Fruit fly (Drosophila melanogaster): ENCODE measurements around the gene ND-15.

ND-15 gene

dm6 chr2L:71869-72751, 42.4 kb upstream of the ND-15 start (continued):
- TF ChIP-seq Dll (GFP tag; IDR thresholded peaks at IDR 0.05; ENCODE audit: partially characterized antibody) (peak; percentile 41; the same call in 1 of the 4 replicates), sisA (GFP tag; IDR thresholded peaks at IDR 0.05) (no peak), gem (tag; optimal IDR thresholded peaks at IDR 0.05) (peak; percentile 3), Spps (tag; optimal IDR thresholded peaks at IDR 0.05) (no peak), bsh (GFP tag; optimal IDR thresholded peaks at IDR 0.05) (no peak), Dp (GFP tag; optimal IDR thresholded peaks at IDR 0.05) (no peak), Sry-δ (GFP tag; optimal IDR thresholded peaks at IDR 0.05) (peak; percentile 51), CG2116 (GFP tag; optimal IDR thresholded peaks at IDR 0.05) (no peak), Scr (GFP tag; IDR thresholded peaks at IDR 0.05; ENCODE audit: partially characterized antibody) (no peak; the same call in 1 of the 2 replicates), CG12104 (GFP tag; optimal IDR thresholded peaks at IDR 0.05) (no peak), CG17829 (tag; optimal IDR thresholded peaks at IDR 0.05) (no peak), pan (optimal IDR thresholded peaks at IDR 0.05) (no peak), pan (GFP tag; optimal IDR thresholded peaks at IDR 0.05 in 1 of 2, IDR thresholded peaks at IDR 0.05 in 1 of 2) (peak in 1 of 2 experiments; percentile 41), CG7786 (GFP tag; optimal IDR thresholded peaks at IDR 0.05) (no peak), dimm (GFP tag; IDR thresholded peaks at IDR 0.05) (no peak), caup (GFP tag; optimal IDR thresholded peaks at IDR 0.05; ENCODE audit: severe bottlenecking) (peak; percentile 9), CG10543 (GFP tag; optimal IDR thresholded peaks at IDR 0.05) (peak; percentile 20), CG4328 (GFP tag; optimal IDR thresholded peaks at IDR 0.05) (no peak), pb (GFP tag; optimal IDR thresholded peaks at IDR 0.05) (no peak), lbe (GFP tag; optimal IDR thresholded peaks at IDR 0.05) (peak; percentile 30), CG9215 (GFP tag; IDR thresholded peaks at IDR 0.05) (no peak), eve (GFP tag; optimal IDR thresholded peaks at IDR 0.05) (peak in 1 of 2 experiments; percentile 63), CG15073 (GFP tag; optimal IDR thresholded peaks at IDR 0.05) (no peak)

DNA sequence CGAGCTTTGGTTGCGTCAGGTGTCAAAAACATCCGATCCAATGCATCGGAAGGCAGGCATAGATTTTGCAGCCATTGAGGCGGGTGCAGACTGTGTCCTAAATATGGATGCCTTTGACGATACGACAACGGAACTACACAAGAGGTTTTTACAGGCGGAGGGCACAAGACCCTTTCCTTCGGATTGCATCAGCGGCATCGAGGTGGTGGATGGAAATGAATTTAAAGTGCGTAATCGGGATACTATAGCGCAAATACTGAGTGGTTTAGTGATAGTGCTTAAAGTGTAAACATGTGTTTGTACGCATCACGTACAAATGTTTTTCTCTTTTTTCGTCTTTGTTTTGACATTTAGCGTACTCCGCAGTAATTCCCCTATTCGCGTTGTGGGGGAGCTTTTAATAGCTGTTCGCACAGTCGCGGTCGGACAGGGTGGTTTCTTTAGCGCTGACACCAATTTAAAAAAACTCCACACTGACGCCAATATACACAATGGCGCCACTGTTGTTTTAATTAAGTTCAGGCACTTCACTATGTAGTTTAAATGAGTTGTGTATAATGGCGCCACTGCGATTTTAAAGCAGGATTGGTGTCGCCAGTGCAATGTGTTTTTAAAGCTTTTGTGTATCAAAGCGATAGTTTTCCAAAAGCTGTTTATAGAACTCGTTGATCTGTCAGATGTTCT, 41.6 kb upstream of the ND-15 start:
- TF ChIP-seq CG8089 (GFP tag; optimal IDR thresholded peaks at IDR 0.05): peak; percentile 33
- TF ChIP-seq CG17612 (GFP tag; IDR thresholded peaks at IDR 0.05): no peak
- TF ChIP-seq Hmx (GFP tag; optimal IDR thresholded peaks at IDR 0.05): no peak
- peak; percentile 84 for TF ChIP-seq CG13624 (GFP tag; optimal IDR thresholded peaks at IDR 0.05)
- TF ChIP-seq pnt (GFP tag; optimal IDR thresholded peaks at IDR 0.05): no peak
- TF ChIP-seq CG7786 (GFP tag; optimal IDR thresholded peaks at IDR 0.05): no peak
- peak; percentile 18 for TF ChIP-seq Hsf (GFP tag; optimal IDR thresholded peaks at IDR 0.05)
- peak; percentile 65 for TF ChIP-seq slbo (GFP tag; IDR thresholded peaks at IDR 0.05)
- TF ChIP-seq Jarid2 (GFP tag; optimal IDR thresholded peaks at IDR 0.05): no peak
- TF ChIP-seq GATAe (GFP tag; conservative IDR thresholded peaks at IDR 0.05): no peak
- no peak for TF ChIP-seq Sry-β (GFP tag; optimal IDR thresholded peaks at IDR 0.05)
- no peak for TF ChIP-seq schlank (tag; optimal IDR thresholded peaks at IDR 0.05)
- no peak for TF ChIP-seq CG14014 (GFP tag; IDR thresholded peaks at IDR 0.05)
- no peak for TF ChIP-seq CG33557 (GFP tag; optimal IDR thresholded peaks at IDR 0.05)
- TF ChIP-seq sisA (GFP tag; IDR thresholded peaks at IDR 0.05): no peak
- no peak for TF ChIP-seq Usf (GFP tag; optimal IDR thresholded peaks at IDR 0.05)
- TF ChIP-seq Dad (GFP tag; optimal IDR thresholded peaks at IDR 0.05): peak; percentile 30
- TF ChIP-seq aop (GFP tag; IDR thresholded peaks at IDR 0.05): no peak
- TF ChIP-seq twi (tag; optimal IDR thresholded peaks at IDR 0.05): no peak
- TF ChIP-seq PHDP (tag; optimal IDR thresholded peaks at IDR 0.05): peak; percentile 49
- TF ChIP-seq rib (GFP tag; IDR thresholded peaks at IDR 0.05): no peak
- TF ChIP-seq her (GFP tag; optimal IDR thresholded peaks at IDR 0.05): peak; percentile 38
- no peak for TF ChIP-seq CG10431 (GFP tag; optimal IDR thresholded peaks at IDR 0.05)
- TF ChIP-seq CG13287 (GFP tag; IDR thresholded peaks at IDR 0.05; ENCODE audit: partially characterized antibody): peak; percentile 81
- TF ChIP-seq CG9817 (tag; optimal IDR thresholded peaks at IDR 0.05): peak; percentile 22
- TF ChIP-seq kah (GFP tag; optimal IDR thresholded peaks at IDR 0.05): no peak
- TF ChIP-seq CG31441 (GFP tag; IDR thresholded peaks at IDR 0.05): no peak
